Worm (Caenorhabditis elegans): ENCODE results near the gene R11G10.4.

R11G10.4 gene

DNA sequence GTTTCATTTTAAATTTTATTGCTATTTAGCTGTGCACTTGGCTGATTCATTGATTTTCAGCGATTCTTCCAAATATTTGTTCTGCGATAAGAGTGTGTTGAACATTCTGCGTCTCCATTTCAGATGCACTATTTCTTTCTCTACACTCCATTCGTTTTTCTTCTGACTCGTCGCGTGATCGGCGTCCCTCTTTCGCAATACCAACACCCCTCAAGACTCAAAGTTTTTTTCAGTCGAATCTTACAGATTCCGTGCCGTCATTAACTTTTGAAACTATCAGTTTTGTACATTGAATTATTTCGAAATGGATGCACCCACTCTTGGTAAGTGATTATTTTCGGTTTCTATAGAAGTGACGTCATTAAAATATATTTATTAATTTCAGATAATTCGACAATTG lies 43.4 kb upstream of the R11G10.4 start, which contains the start of gene frm-10 (continued):
- TF ChIP-seq lin-13 (GFP tag; optimal IDR thresholded peaks at IDR 0.05): peak; percentile 43
- TF ChIP-seq ceh-63 (GFP tag; optimal IDR thresholded peaks at IDR 0.05): no peak
- TF ChIP-seq hlh-4 (tag; optimal IDR thresholded peaks at IDR 0.05): no peak
- no peak for TF ChIP-seq aha-1 (tag; optimal IDR thresholded peaks at IDR 0.05)
- TF ChIP-seq alr-1 (tag; optimal IDR thresholded peaks at IDR 0.05; ENCODE audit: borderline replicate concordance): no peak
- TF ChIP-seq elt-2 (tag; optimal IDR thresholded peaks at IDR 0.05): peak; percentile 88
- no peak for TF ChIP-seq unc-62 (GFP tag; optimal IDR thresholded peaks at IDR 0.05)
- peak; percentile 26 for TF ChIP-seq unc-86 (tag; optimal IDR thresholded peaks at IDR 0.05)
- no peak for TF ChIP-seq nhr-84 (tag; optimal IDR thresholded peaks at IDR 0.05)
- no peak for TF ChIP-seq mab-9 (GFP tag; IDR thresholded peaks at IDR 0.05)
- TF ChIP-seq zag-1 (tag; optimal IDR thresholded peaks at IDR 0.05): no peak
- TF ChIP-seq nhr-20 (tag; optimal IDR thresholded peaks at IDR 0.05): peak; percentile 78
- TF ChIP-seq fos-1 (tag; optimal IDR thresholded peaks at IDR 0.05): no peak
- TF ChIP-seq ceh-88 (GFP tag; IDR thresholded peaks at IDR 0.05): no peak
- TF ChIP-seq tlp-1 (tag; optimal IDR thresholded peaks at IDR 0.05): no peak
- peak; percentile 60 for TF ChIP-seq fkh-8 (tag; optimal IDR thresholded peaks at IDR 0.05)
- TF ChIP-seq snu-23 (GFP tag; optimal IDR thresholded peaks at IDR 0.05): peak; percentile 75
- no peak for TF ChIP-seq hlh-17 (GFP tag; optimal IDR thresholded peaks at IDR 0.05; ENCODE audit: borderline replicate concordance)
- no peak for TF ChIP-seq nhr-11 (tag; optimal IDR thresholded peaks at IDR 0.05)
- TF ChIP-seq nhr-12 (tag; optimal IDR thresholded peaks at IDR 0.05): no peak
- TF ChIP-seq isw-1 (GFP tag; IDR thresholded peaks at IDR 0.05): peak; percentile 23; the same call in 1 of the 2 replicates
- TF ChIP-seq C16A3.4 (tag; optimal IDR thresholded peaks at IDR 0.05): peak; percentile 10
- no peak for TF ChIP-seq ztf-4 (tag; optimal IDR thresholded peaks at IDR 0.05)
- TF ChIP-seq efl-1 (optimal IDR thresholded peaks at IDR 0.05): peak; percentile 54 to 71
- TF ChIP-seq efl-1 (GFP tag; optimal IDR thresholded peaks at IDR 0.05 in 1 of 2): peak; percentile 50 to 95
- TF ChIP-seq egl-13 (tag; optimal IDR thresholded peaks at IDR 0.05): no peak
- TF ChIP-seq lir-3 (tag; optimal IDR thresholded peaks at IDR 0.05; ENCODE audit: poor library complexity): peak; percentile 30
- TF ChIP-seq C04F5.9 (tag; optimal IDR thresholded peaks at IDR 0.05): no peak
- TF ChIP-seq Y116A8C.19 (tag; optimal IDR thresholded peaks at IDR 0.05; ENCODE audit: borderline replicate concordance): no peak
- peak; percentile 45 for TF ChIP-seq tbx-2 (tag; optimal IDR thresholded peaks at IDR 0.05)
- TF ChIP-seq sup-37 (GFP tag; optimal IDR thresholded peaks at IDR 0.05): no peak
- TF ChIP-seq ztf-11 (tag; optimal IDR thresholded peaks at IDR 0.05): no peak
- peak; percentile 22 for TF ChIP-seq nhr-90 (tag; optimal IDR thresholded peaks at IDR 0.05; ENCODE audit: poor library complexity)
- no peak for TF ChIP-seq C34B4.2 (tag; optimal IDR thresholded peaks at IDR 0.05)

ce11 chrV:13464123-13464522 lies 42.3 kb upstream of the R11G10.4 start:
- peak; percentile 65 for TF ChIP-seq lin-14 (GFP tag; optimal IDR thresholded peaks at IDR 0.05)
- peak in 1 of 6 experiments; percentile 1 for TF ChIP-seq elt-3 (tag; optimal IDR thresholded peaks at IDR 0.05)
- peak; percentile 35 for TF ChIP-seq blmp-1 (tag; optimal IDR thresholded peaks at IDR 0.05)
- TF ChIP-seq unc-62 (GFP tag; optimal IDR thresholded peaks at IDR 0.05): no peak
- TF ChIP-seq skn-1 (tag; optimal IDR thresholded peaks at IDR 0.05): peak; percentile 73
- TF ChIP-seq snu-23 (GFP tag; optimal IDR thresholded peaks at IDR 0.05): peak; percentile 4
- TF ChIP-seq nhr-85 (tag): peak; percentile 67
- no peak for TF ChIP-seq ces-1 (GFP tag; optimal IDR thresholded peaks at IDR 0.05)
- peak; percentile 20 for TF ChIP-seq nhr-71 (tag; optimal IDR thresholded peaks at IDR 0.05)
- no peak for TF ChIP-seq isw-1 (GFP tag; IDR thresholded peaks at IDR 0.05)
- peak; percentile 1 for TF ChIP-seq rnt-1 (tag; optimal IDR thresholded peaks at IDR 0.05)
- TF ChIP-seq aha-1 (tag; optimal IDR thresholded peaks at IDR 0.05): no peak
- TF ChIP-seq dpl-1 (GFP tag; optimal IDR thresholded peaks at IDR 0.05): peak in 1 of 3 experiments; percentile 1
- TF ChIP-seq lsy-2 (tag; optimal IDR thresholded peaks at IDR 0.05): peak in 1 of 2 experiments; percentile 8
